Fruit fly (Drosophila melanogaster): Measurements from ENCODE around the gene crm.

DNA sequence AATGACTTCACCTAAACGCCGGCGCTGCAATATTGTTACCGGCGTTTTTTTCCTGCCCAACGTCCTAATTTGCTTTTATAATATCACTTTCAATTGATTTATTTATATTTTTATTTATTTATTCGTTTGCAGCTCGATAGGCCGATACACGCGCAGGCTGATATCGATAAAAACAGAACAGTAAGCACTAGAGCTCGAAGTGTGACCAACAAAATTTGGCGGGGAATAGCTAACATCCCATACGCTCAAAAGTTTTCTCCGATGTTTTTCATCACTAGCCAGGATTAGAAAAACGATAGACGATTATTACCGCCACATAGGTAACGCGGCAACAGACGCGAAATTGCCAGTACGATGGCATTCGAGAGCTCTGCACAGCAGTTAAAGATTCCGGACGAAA lies 24.8 kb downstream of the crm start, which contains the start of the genes CG2685 and CG2694:
- TF ChIP-seq CG8478 (optimal IDR thresholded peaks at IDR 0.05) (no peak), CTCF (optimal IDR thresholded peaks at IDR 0.05) (no peak)
